Fruit fly (Drosophila melanogaster) whole organism, adult: ENCODE results near the gene rin.

Experiments
- CG11617 ChIP-seq: fragments of 200-800 bp; sonication (Bioruptor generic); optimal IDR thresholded peaks from 2 replicates; lab custom pipeline; 2017; ENCODE audit warnings: mild to moderate bottlenecking, missing biosample characterization, missing genetic modification reagents, missing genetic modification characterization
- CG12768 ChIP-seq: fragments of 200-800 bp; sonication (Bioruptor generic); optimal IDR thresholded peaks from 2 replicates; lab custom pipeline; 2017; ENCODE audit warnings: missing biosample characterization, missing genetic modification characterization, mild to moderate bottlenecking, moderate library complexity, missing genetic modification reagents
- CG14711 ChIP-seq: fragments of 200-800 bp; sonication (Bioruptor generic); optimal IDR thresholded peaks from 2 replicates; lab custom pipeline; 2018; ENCODE audit warnings: missing biosample characterization, mild to moderate bottlenecking, missing genetic modification characterization, moderate library complexity
- CG1620 ChIP-seq: fragments of 200-800 bp; sonication (Bioruptor generic); optimal IDR thresholded peaks from 2 replicates; lab custom pipeline; 2016; ENCODE audit warnings: missing biosample characterization, missing genetic modification characterization
- CG33017 ChIP-seq: fragments of 200-800 bp; sonication (Bioruptor generic); optimal IDR thresholded peaks from 2 replicates; lab custom pipeline; 2018; ENCODE audit warnings: missing biosample characterization, mild to moderate bottlenecking, missing genetic modification characterization, moderate library complexity
- CG5204 ChIP-seq: fragments of 200-800 bp; sonication (Bioruptor generic); optimal IDR thresholded peaks from 2 replicates; lab custom pipeline; 2016; ENCODE audit warnings: missing biosample characterization, missing genetic modification characterization
- CG7045 ChIP-seq: fragments of 200-800 bp; sonication (Bioruptor generic); optimal IDR thresholded peaks from 2 replicates; lab custom pipeline; 2017; ENCODE audit warnings: missing biosample characterization, mild to moderate bottlenecking, missing genetic modification characterization
- CG7101 ChIP-seq: fragments of 200-800 bp; sonication (Bioruptor generic); optimal IDR thresholded peaks from 2 replicates; lab custom pipeline; 2018; ENCODE audit warnings: missing biosample characterization, mild to moderate bottlenecking, missing genetic modification characterization, moderate library complexity
- Clk ChIP-seq: fragments of 200-800 bp; sonication (Bioruptor generic); optimal IDR thresholded peaks from 2 replicates; lab custom pipeline; 2017; ENCODE audit warnings: missing biosample characterization, missing genetic modification characterization
- Crg-1 ChIP-seq: fragments of 200-800 bp; sonication (Bioruptor generic); optimal IDR thresholded peaks from 2 replicates; lab custom pipeline; 2016; ENCODE audit warnings: missing biosample characterization, missing genetic modification characterization
- Hr96 ChIP-seq: fragments of 200-800 bp; sonication (Bioruptor generic); optimal IDR thresholded peaks from 2 replicates; lab custom pipeline; 2016; ENCODE audit warnings: missing biosample characterization, missing genetic modification characterization
- Mnt ChIP-seq: fragments of 200-800 bp; sonication (Bioruptor generic); optimal IDR thresholded peaks from 2 replicates; lab custom pipeline; 2016; ENCODE audit warnings: missing biosample characterization, mild to moderate bottlenecking, missing genetic modification characterization
- bab1 ChIP-seq: fragments of 200-800 bp; sonication (Bioruptor generic); optimal IDR thresholded peaks from 3 replicates; lab custom pipeline; 2019; ENCODE audit warnings: missing biosample characterization, mild to moderate bottlenecking, missing genetic modification characterization, moderate library complexity
- cic ChIP-seq: fragments of 200-800 bp; sonication (Bioruptor generic); optimal IDR thresholded peaks from 2 replicates; lab custom pipeline; 2017; ENCODE audit warnings: missing biosample characterization, mild to moderate bottlenecking, missing genetic modification characterization, moderate library complexity
- cnc ChIP-seq, 2 experiments: fragments of >200 bp; optimal IDR thresholded peaks; 2 replicates each; lab custom pipeline; 2017
- kay ChIP-seq: fragments of 200-800 bp; sonication (Bioruptor generic); peaks from one replicate; lab custom pipeline; 2016; ENCODE audit warnings: missing biosample characterization, missing genetic modification characterization, borderline replicate concordance
- ovo ChIP-seq: fragments of 200-800 bp; sonication (Bioruptor generic); optimal IDR thresholded peaks from 2 replicates; lab custom pipeline; 2016; ENCODE audit warnings: missing biosample characterization, missing genetic modification characterization
- pad ChIP-seq: fragments of 200-800 bp; sonication (Bioruptor generic); optimal IDR thresholded peaks from 3 replicates; lab custom pipeline; 2017; ENCODE audit warnings: missing biosample characterization, missing genetic modification characterization, mild to moderate bottlenecking, moderate library complexity, missing genetic modification reagents
- tj ChIP-seq: fragments of 200-800 bp; sonication (Bioruptor generic); optimal IDR thresholded peaks from 3 replicates; lab custom pipeline; 2017; ENCODE audit warnings: missing biosample characterization, mild to moderate bottlenecking, missing genetic modification characterization, moderate library complexity
- toe ChIP-seq: fragments of 200-800 bp; sonication (Bioruptor generic); optimal IDR thresholded peaks from 2 replicates; lab custom pipeline; 2016; ENCODE audit warnings: missing biosample characterization, missing genetic modification characterization

rin gene

DNA sequence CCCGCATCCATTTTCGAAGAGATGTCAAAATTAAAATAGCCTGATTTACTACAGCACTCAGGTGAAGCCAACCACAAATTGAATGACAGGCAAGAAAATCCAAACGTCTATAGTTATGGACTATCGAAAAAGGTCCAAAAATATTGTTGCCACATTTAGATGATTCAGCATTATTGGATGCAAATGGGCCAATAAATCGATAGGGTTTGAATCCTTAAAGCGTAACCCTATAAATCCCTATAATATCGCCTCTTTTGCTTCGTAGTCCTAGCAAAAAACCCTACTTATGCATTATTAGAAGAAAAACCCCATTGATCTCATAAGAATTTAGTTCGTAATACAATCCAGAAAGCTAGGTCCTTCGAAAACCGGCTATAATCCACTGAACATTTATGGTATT is 9.5 kb downstream of the rin start, which contains the start of gene Rbp4:
Rbp4 (minus strand) TSS at position 101 of the 400 bp plus-strand sequence.
- peak in 1 of 2 experiments; percentile 32 for TF ChIP-seq cnc (optimal IDR thresholded peaks at IDR 0.05; lab: Kevin White, UChicago)
- TF ChIP-seq pad (GFP tag; lab: Kevin White, UChicago): no peak

DNA sequence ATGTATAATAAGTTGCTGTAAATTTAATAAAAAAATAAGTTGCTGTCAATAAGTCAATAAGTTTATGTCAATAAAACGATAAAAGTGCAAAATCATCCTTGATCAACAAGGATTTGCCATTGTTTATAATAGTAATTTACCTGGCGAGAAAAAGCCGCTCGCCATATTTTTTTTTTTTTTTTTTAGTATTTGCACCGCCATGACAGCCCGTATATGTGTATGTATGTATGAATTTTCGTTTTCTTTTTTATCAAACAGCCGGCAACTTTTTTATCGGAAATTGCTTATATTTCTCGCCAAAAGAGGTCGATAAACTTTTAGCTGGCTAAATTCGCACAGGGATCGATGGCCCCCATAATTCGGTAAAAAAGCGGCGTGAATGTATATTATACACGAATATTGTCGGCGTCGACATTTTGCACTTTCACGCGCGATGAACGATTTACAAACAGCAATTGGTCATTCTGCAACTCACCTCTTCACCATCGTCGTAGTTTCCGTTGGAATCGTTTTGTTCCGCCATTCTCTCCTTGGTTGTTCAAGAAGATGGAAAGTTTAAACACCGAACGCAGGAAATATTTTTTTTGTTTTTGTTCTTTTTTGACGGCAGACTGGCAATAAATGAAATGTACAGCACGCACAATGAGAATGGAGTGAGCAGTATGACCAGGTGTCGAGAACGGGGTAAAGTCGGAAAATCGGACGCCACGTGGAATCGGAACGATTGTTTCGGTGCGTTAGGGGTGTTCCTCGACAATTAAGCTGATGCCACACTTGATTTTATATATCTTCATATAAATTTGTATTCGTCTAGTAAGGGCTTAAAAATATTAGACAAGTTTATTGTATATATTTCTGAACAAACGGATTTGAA is 13.3 kb downstream of the rin start, which contains the start of gene Hrb87F:
Hrb87F (minus strand) TSS at position 667 of the 874 bp plus-strand sequence.
- TF ChIP-seq bab1 (GFP tag; lab: Kevin White, UChicago): peak; percentile 57
- peak; percentile 19 for TF ChIP-seq CG12768 (GFP tag; lab: Kevin White, UChicago)
- peak; percentile 40 for TF ChIP-seq cic (GFP tag; lab: Kevin White, UChicago)
- TF ChIP-seq pad (GFP tag; lab: Kevin White, UChicago): no peak
- peak; percentile 66 for TF ChIP-seq kay
- no peak for TF ChIP-seq cnc (optimal IDR thresholded peaks at IDR 0.05; lab: Kevin White, UChicago)
- peak; percentile 69 for TF ChIP-seq tj
- peak; percentile 84 for TF ChIP-seq Mnt (GFP tag; lab: Kevin White, UChicago)
- no peak for TF ChIP-seq Clk (GFP tag; lab: Kevin White, UChicago)
- TF ChIP-seq Crg-1 (GFP tag; lab: Kevin White, UChicago): peak; percentile 3
- TF ChIP-seq CG11617 (GFP tag; lab: Kevin White, UChicago): peak; percentile 24
- peak; percentile 10 for TF ChIP-seq CG1620
- TF ChIP-seq CG14711 (tag; lab: Kevin White, UChicago): no peak
- TF ChIP-seq CG5204 (GFP tag; lab: Kevin White, UChicago): no peak

DNA sequence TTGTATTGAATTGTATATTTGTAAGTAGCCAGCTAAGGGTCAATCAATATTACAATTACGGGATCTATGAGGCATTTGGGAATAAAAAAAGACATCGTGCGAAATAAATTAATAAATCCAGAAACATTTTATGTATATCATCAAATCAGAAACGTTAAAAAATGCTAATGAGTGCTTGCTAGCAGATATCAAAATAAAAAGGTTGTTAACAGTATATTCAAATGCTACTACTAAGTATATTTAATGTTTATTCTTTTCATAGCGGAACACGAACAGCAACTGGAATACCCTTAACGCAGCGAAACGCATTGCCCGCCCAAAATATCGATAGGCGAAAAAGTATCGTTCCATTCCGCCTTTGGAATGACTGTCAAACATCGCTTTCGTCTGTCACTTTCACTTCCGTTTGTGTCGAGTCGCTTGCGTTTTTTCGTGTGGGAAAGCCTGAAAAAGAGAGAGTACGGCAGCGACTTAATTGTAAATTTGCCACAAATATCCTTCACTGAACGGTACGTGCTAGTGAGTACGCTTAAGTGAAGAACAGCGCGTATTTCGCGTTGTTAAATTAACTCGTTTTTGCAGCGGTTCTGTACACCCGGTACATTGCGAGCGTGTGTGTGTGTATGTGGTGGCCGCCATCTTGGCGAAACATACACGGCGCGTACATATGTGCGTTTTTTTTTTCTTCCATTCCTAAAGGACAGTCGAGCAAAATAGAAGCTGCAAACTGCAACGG is 14.3 kb downstream of the rin start, which contains the start of gene B52:
B52 (plus strand) TSS at position 388 of the 736 bp plus-strand sequence.
- TF ChIP-seq CG14711 (tag; lab: Kevin White, UChicago): peak; percentile 51
- TF ChIP-seq kay: no peak
- peak; percentile 72 for TF ChIP-seq Mnt (GFP tag; lab: Kevin White, UChicago)
- TF ChIP-seq tj: peak; percentile 61
- TF ChIP-seq CG1620: peak; percentile 73
- peak; percentile 46 for TF ChIP-seq Clk (GFP tag; lab: Kevin White, UChicago)
- TF ChIP-seq Crg-1 (GFP tag; lab: Kevin White, UChicago): peak; percentile 81
- no peak for TF ChIP-seq cnc (optimal IDR thresholded peaks at IDR 0.05; lab: Kevin White, UChicago)
- peak; percentile 33 for TF ChIP-seq cic (GFP tag; lab: Kevin White, UChicago)
- TF ChIP-seq CG5204 (GFP tag; lab: Kevin White, UChicago): peak; percentile 72
- TF ChIP-seq CG11617 (GFP tag; lab: Kevin White, UChicago): peak; percentile 86
- TF ChIP-seq pad (GFP tag; lab: Kevin White, UChicago): peak; percentile 54
- TF ChIP-seq toe (GFP tag; lab: Kevin White, UChicago): peak; percentile 44
- peak; percentile 82 for TF ChIP-seq CG7101 (tag; lab: Kevin White, UChicago)
- peak; percentile 83 for TF ChIP-seq Hr96 (GFP tag; lab: Kevin White, UChicago)
- peak; percentile 67 for TF ChIP-seq CG7045 (GFP tag; lab: Kevin White, UChicago)
- peak; percentile 81 for TF ChIP-seq bab1 (GFP tag; lab: Kevin White, UChicago)
- TF ChIP-seq CG33017 (tag; lab: Kevin White, UChicago): peak; percentile 69
- TF ChIP-seq ovo: peak; percentile 64
- peak; percentile 70 for TF ChIP-seq CG12768 (GFP tag; lab: Kevin White, UChicago)

DNA sequence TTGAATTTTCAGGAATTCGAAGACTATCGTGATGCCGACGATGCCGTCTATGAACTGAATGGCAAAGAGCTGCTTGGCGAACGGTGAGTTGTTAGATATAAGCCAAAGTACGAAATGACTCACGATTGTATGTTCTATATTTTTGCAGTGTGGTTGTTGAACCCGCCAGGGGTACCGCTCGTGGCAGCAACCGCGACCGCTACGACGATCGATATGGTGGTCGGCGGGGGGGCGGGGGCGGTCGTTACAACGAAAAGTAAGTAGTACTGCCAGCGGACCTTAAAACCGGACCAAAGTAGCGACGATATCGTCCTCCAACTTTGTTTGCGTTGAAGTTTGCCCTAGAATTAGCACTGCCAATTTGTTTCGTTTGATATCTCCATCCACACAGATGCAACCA is 15.3 kb downstream of the rin start:
- no peak for TF ChIP-seq CG7045 (GFP tag; lab: Kevin White, UChicago)
- TF ChIP-seq CG12768 (GFP tag; lab: Kevin White, UChicago): peak; percentile 6

DNA sequence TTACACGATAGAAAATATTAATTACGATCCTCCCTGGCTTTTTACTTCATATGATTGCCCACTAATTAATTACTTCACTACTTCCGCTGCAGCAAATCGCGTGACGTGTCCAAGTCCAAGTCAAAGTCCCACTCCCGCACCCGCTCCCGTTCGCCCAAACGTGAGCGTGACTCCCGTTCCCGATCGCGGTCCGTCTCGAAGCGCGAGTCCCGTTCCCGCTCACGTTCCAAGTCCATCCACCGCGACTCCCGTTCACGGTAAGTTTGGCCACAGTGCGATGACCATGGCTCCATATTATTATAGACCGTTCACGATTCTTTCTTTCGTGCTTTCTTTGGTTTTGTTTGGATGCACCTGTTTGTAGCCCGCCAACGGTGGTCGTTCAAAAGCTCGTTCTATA is 19.2 kb downstream of the rin start:
- TF ChIP-seq CG14711 (tag; lab: Kevin White, UChicago) (no peak), CG1620 (no peak), Mnt (GFP tag; lab: Kevin White, UChicago) (no peak), CG11617 (GFP tag; lab: Kevin White, UChicago) (no peak), tj (no peak), pad (GFP tag; lab: Kevin White, UChicago) (no peak), kay (peak; percentile 30), CG5204 (GFP tag; lab: Kevin White, UChicago) (no peak), CG12768 (GFP tag; lab: Kevin White, UChicago) (peak; percentile 81), toe (GFP tag; lab: Kevin White, UChicago) (no peak), cnc (optimal IDR thresholded peaks at IDR 0.05; lab: Kevin White, UChicago) (no peak), Clk (GFP tag; lab: Kevin White, UChicago) (no peak), Hr96 (GFP tag; lab: Kevin White, UChicago) (no peak)

DNA sequence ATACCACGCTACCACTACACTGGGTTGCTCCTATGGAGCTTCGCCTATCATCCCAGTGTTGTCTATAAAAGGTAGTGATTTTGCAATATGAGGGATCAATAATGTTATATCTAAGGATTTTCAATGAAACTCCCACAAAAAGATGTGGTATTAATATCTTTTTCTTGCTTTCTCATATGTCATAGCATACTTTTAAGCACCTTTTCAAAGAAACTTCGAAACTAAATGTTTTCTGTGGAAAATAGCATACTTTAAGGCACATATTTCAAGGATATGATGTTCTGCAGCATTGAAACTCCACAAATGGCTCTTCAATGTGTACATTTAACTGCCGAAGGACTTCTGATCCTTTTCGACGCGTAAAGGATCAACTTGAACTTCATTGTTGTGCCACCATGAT is 26.1 kb downstream of the rin start:
- no peak for TF ChIP-seq CG5204 (GFP tag; lab: Kevin White, UChicago)
- TF ChIP-seq tj: no peak
- no peak for TF ChIP-seq CG33017 (tag; lab: Kevin White, UChicago)
- TF ChIP-seq Crg-1 (GFP tag; lab: Kevin White, UChicago): no peak
- TF ChIP-seq pad (GFP tag; lab: Kevin White, UChicago): no peak
- no peak for TF ChIP-seq cnc (optimal IDR thresholded peaks at IDR 0.05; lab: Kevin White, UChicago)
- no peak for TF ChIP-seq kay
- TF ChIP-seq bab1 (GFP tag; lab: Kevin White, UChicago): no peak
- TF ChIP-seq CG7101 (tag; lab: Kevin White, UChicago): no peak
- no peak for TF ChIP-seq CG1620
- TF ChIP-seq CG14711 (tag; lab: Kevin White, UChicago): no peak
